Fruit fly (Drosophila melanogaster): ENCODE results near the gene RhoGAP93B.

dm6 chr3R:21111964-21112740 lies 14.5 kb upstream of the RhoGAP93B start:
- no peak for TF ChIP-seq CG10348 (GFP tag; IDR thresholded peaks at IDR 0.05)
- TF ChIP-seq CG9948 (tag; optimal IDR thresholded peaks at IDR 0.05): peak; percentile 18
- peak; percentile 89 for TF ChIP-seq EcR (GFP tag; optimal IDR thresholded peaks at IDR 0.05)
- 0 out of 2 replicates have a peak, but pooled peaks have one; percentile 10 for TF ChIP-seq CG32121 (GFP tag; IDR thresholded peaks at IDR 0.05)
- no peak for TF ChIP-seq D1 (tag; optimal IDR thresholded peaks at IDR 0.05)
- peak; percentile 44 for TF ChIP-seq Ets98B (GFP tag; IDR thresholded peaks at IDR 0.05)
- TF ChIP-seq fd96Ca (GFP tag; IDR thresholded peaks at IDR 0.05): 0 out of 3 replicates have a peak, but pooled peaks have one; percentile 57
- TF ChIP-seq CG4496 (GFP tag; IDR thresholded peaks at IDR 0.05): 0 out of 3 replicates have a peak, but pooled peaks have one; percentile 6
- no peak for TF ChIP-seq rn (GFP tag; IDR thresholded peaks at IDR 0.05)
- no peak for TF ChIP-seq CG34367 (tag; optimal IDR thresholded peaks at IDR 0.05)
- TF ChIP-seq gl (tag; optimal IDR thresholded peaks at IDR 0.05): no peak
- TF ChIP-seq Pif1B (GFP tag; optimal IDR thresholded peaks at IDR 0.05): no peak
- TF ChIP-seq CG8301 (tag; optimal IDR thresholded peaks at IDR 0.05): peak; percentile 55
- no peak for TF ChIP-seq Snoo (tag; optimal IDR thresholded peaks at IDR 0.05)

Data from whole organism, pupa.